Worm (Caenorhabditis elegans): ENCODE measurements around the gene F49E8.8.

The F49E8.8 gene

ce11 chrIV:7580062-7580614 is 23.7 kb downstream of the F49E8.8 start, which contains the start of the genes cec-5 and nol-10:
Gene cec-5, minus strand, starts transcription at chrIV:7580112.
Gene nol-10, plus strand, starts transcription at chrIV:7580597.
- TF ChIP-seq peb-1 (tag; optimal IDR thresholded peaks at IDR 0.05): no peak
- peak; percentile 56 to 86 for TF ChIP-seq lsy-2 (tag; optimal IDR thresholded peaks at IDR 0.05)
- peak; percentile 57 for TF ChIP-seq sma-3 (GFP tag; optimal IDR thresholded peaks at IDR 0.05)
- TF ChIP-seq ceh-82 (tag; optimal IDR thresholded peaks at IDR 0.05): peak; percentile 9
- TF ChIP-seq C34F6.9 (tag; optimal IDR thresholded peaks at IDR 0.05): peak; percentile 91
- peak; percentile 33 for TF ChIP-seq blmp-1 (tag; optimal IDR thresholded peaks at IDR 0.05; ENCODE audit: insufficient read depth)
- peak; percentile 53 for TF ChIP-seq snpc-4 (tag; optimal IDR thresholded peaks at IDR 0.05)
- no peak for TF ChIP-seq nhr-12 (tag; optimal IDR thresholded peaks at IDR 0.05)
- TF ChIP-seq nhr-25 (tag; optimal IDR thresholded peaks at IDR 0.05): peak; percentile 79
- TF ChIP-seq nhr-21 (tag; optimal IDR thresholded peaks at IDR 0.05): peak; percentile 43
- no peak for TF ChIP-seq lin-39 (tag; optimal IDR thresholded peaks at IDR 0.05)
- peak; percentile 13 for TF ChIP-seq egl-27 (tag; optimal IDR thresholded peaks at IDR 0.05)
- peak; percentile 78 for TF ChIP-seq zag-1 (tag; optimal IDR thresholded peaks at IDR 0.05)
- peak; percentile 42 for TF ChIP-seq mab-5 (tag; optimal IDR thresholded peaks at IDR 0.05)
- no peak for TF ChIP-seq ceh-16 (tag; optimal IDR thresholded peaks at IDR 0.05)
- peak in 1 of 2 experiments; percentile 9 for TF ChIP-seq mdl-1 (tag; optimal IDR thresholded peaks at IDR 0.05)
- TF ChIP-seq nhr-6 (tag; optimal IDR thresholded peaks at IDR 0.05): peak; percentile 48
- peak; percentile 96 for TF ChIP-seq unc-55 (GFP tag; optimal IDR thresholded peaks at IDR 0.05)
- TF ChIP-seq sma-9 (GFP tag; optimal IDR thresholded peaks at IDR 0.05): peak; percentile 31
- no peak for TF ChIP-seq sma-9 (tag; optimal IDR thresholded peaks at IDR 0.05)
- peak; percentile 13 for TF ChIP-seq ztf-4 (tag; optimal IDR thresholded peaks at IDR 0.05)
- TF ChIP-seq gmeb-1 (tag; optimal IDR thresholded peaks at IDR 0.05): peak; percentile 60
- TF ChIP-seq fos-1 (tag; optimal IDR thresholded peaks at IDR 0.05): peak; percentile 77
- TF ChIP-seq alr-1 (tag; optimal IDR thresholded peaks at IDR 0.05): no peak
- TF ChIP-seq nhr-129 (tag; optimal IDR thresholded peaks at IDR 0.05): peak; percentile 85
- TF ChIP-seq lin-13 (GFP tag; optimal IDR thresholded peaks at IDR 0.05): peak; percentile 90
- no peak for TF ChIP-seq unc-62 (GFP tag; optimal IDR thresholded peaks at IDR 0.05)
- TF ChIP-seq nhr-23 (tag; optimal IDR thresholded peaks at IDR 0.05): no peak
- peak; percentile 86 for TF ChIP-seq crh-2 (tag; optimal IDR thresholded peaks at IDR 0.05)
- no peak for TF ChIP-seq ama-1 (optimal IDR thresholded peaks at IDR 0.05)
- peak; percentile 70 for TF ChIP-seq lin-11 (tag; optimal IDR thresholded peaks at IDR 0.05)
- peak; percentile 92 for TF ChIP-seq sem-4 (tag; optimal IDR thresholded peaks at IDR 0.05)
- TF ChIP-seq F13H6.1 (tag; optimal IDR thresholded peaks at IDR 0.05): peak; percentile 84

ce11 chrIV:7585273-7585882 is 28.9 kb downstream of the F49E8.8 start:
- no peak for TF ChIP-seq aly-2 (tag; optimal IDR thresholded peaks at IDR 0.05)
- peak; percentile 69 for TF ChIP-seq unc-55 (GFP tag; optimal IDR thresholded peaks at IDR 0.05)
- peak; percentile 30 for TF ChIP-seq zag-1 (tag; optimal IDR thresholded peaks at IDR 0.05)
- TF ChIP-seq C34F6.9 (tag; optimal IDR thresholded peaks at IDR 0.05): peak; percentile 40
- no peak for TF ChIP-seq unc-39 (tag; optimal IDR thresholded peaks at IDR 0.05)
- TF ChIP-seq lin-11 (tag; optimal IDR thresholded peaks at IDR 0.05): no peak
- no peak for TF ChIP-seq nhr-6 (tag; optimal IDR thresholded peaks at IDR 0.05)
- no peak for TF ChIP-seq alr-1 (tag; optimal IDR thresholded peaks at IDR 0.05)
- TF ChIP-seq sma-9 (GFP tag; optimal IDR thresholded peaks at IDR 0.05): no peak
- TF ChIP-seq sma-9 (tag; optimal IDR thresholded peaks at IDR 0.05): no peak
- TF ChIP-seq Y55F3AM.14 (GFP tag; optimal IDR thresholded peaks at IDR 0.05): no peak
- TF ChIP-seq sem-4 (tag; optimal IDR thresholded peaks at IDR 0.05): no peak
- TF ChIP-seq lin-13 (GFP tag; optimal IDR thresholded peaks at IDR 0.05): no peak
- TF ChIP-seq lin-39 (tag; optimal IDR thresholded peaks at IDR 0.05): no peak
- TF ChIP-seq crh-2 (tag; optimal IDR thresholded peaks at IDR 0.05): no peak
- TF ChIP-seq nhr-23 (tag; optimal IDR thresholded peaks at IDR 0.05): no peak
- no peak for TF ChIP-seq ztf-11 (tag; optimal IDR thresholded peaks at IDR 0.05)
- TF ChIP-seq nhr-12 (tag; optimal IDR thresholded peaks at IDR 0.05): no peak
- no peak for TF ChIP-seq mab-5 (tag; optimal IDR thresholded peaks at IDR 0.05)
- no peak for TF ChIP-seq nhr-77 (tag; optimal IDR thresholded peaks at IDR 0.05)
- no peak for TF ChIP-seq snpc-4 (tag; optimal IDR thresholded peaks at IDR 0.05)
- TF ChIP-seq fos-1 (tag; optimal IDR thresholded peaks at IDR 0.05): no peak
- TF ChIP-seq blmp-1 (tag; optimal IDR thresholded peaks at IDR 0.05; ENCODE audit: insufficient read depth): no peak
- no peak for TF ChIP-seq ztf-4 (tag; optimal IDR thresholded peaks at IDR 0.05)
- TF ChIP-seq lsy-2 (tag; optimal IDR thresholded peaks at IDR 0.05): peak in 1 of 2 experiments; percentile 10
- no peak for TF ChIP-seq mdl-1 (tag; optimal IDR thresholded peaks at IDR 0.05)

Data from whole organism, L2 larva.